Worm (Caenorhabditis elegans) whole organism, L3 larva: ENCODE results near the gene ctf-18.

Source experiments
- R02D3.7 ChIP-seq: fragments of 150-350 bp; optimal IDR thresholded peaks from 2 replicates; lab custom pipeline; 2014; ENCODE audit warnings: missing biosample characterization, missing genetic modification characterization
- ZK546.5 ChIP-seq: sonication (generic microtip); optimal IDR thresholded peaks from 2 replicates; lab custom pipeline; 2017; ENCODE audit warnings: missing biosample characterization, missing genetic modification characterization
- aly-2 ChIP-seq: fragments of 150-350 bp; optimal IDR thresholded peaks from 2 replicates; lab custom pipeline; 2014; ENCODE audit warnings: missing biosample characterization, missing genetic modification characterization
- ama-1 ChIP-seq: fragments of 150-350 bp; optimal IDR thresholded peaks from 2 replicates; lab custom pipeline; 2018
- ceh-16 ChIP-seq: sonication (generic microtip); optimal IDR thresholded peaks from 2 replicates; lab custom pipeline; 2017; ENCODE audit warnings: missing biosample characterization, missing genetic modification characterization
- ceh-28 ChIP-seq: fragments of 150-350 bp; optimal IDR thresholded peaks from 2 replicates; lab custom pipeline; 2014; ENCODE audit warnings: missing biosample characterization, missing genetic modification reagents, missing genetic modification characterization
- ceh-82 ChIP-seq: fragments of 150-350 bp; optimal IDR thresholded peaks from 2 replicates; lab custom pipeline; 2014; ENCODE audit warnings: missing biosample characterization, missing genetic modification characterization
- ceh-9 ChIP-seq: sonication (generic microtip); optimal IDR thresholded peaks from 2 replicates; lab custom pipeline; 2018; ENCODE audit warnings: missing biosample characterization, missing genetic modification characterization
- daf-12 ChIP-seq: fragments of 150-350 bp; optimal IDR thresholded peaks from 2 replicates; lab custom pipeline; 2014; ENCODE audit warnings: missing biosample characterization, missing genetic modification reagents, missing genetic modification characterization
- egl-27 ChIP-seq: sonication (generic microtip); optimal IDR thresholded peaks from 4 replicates; lab custom pipeline; 2017; ENCODE audit warnings: missing biosample characterization, missing genetic modification reagents, missing genetic modification characterization
- egl-5 ChIP-seq: fragments of 150-350 bp; optimal IDR thresholded peaks from 2 replicates; lab custom pipeline; 2017; ENCODE audit warnings: missing biosample characterization, missing genetic modification reagents, missing genetic modification characterization, inconsistent platforms
- elt-2 ChIP-seq: sonication (generic microtip); optimal IDR thresholded peaks from 2 replicates; lab custom pipeline; 2016; ENCODE audit warnings: missing genetic modification reagents, mild to moderate bottlenecking, missing genetic modification characterization, missing compliant biosample characterization
- elt-3 ChIP-seq, 3 experiments: fragments of 150-350 bp in 1 of 3; sonication (generic microtip) in 2 of 3; optimal IDR thresholded peaks; 2 replicates in 2 of 3; 4 replicates in 1 of 3; lab custom pipeline; 2014 to 2017; ENCODE audit warnings: missing biosample characterization in 3 of 3, missing genetic modification characterization in 3 of 3
- eor-1 ChIP-seq, 2 experiments: fragments of 150-350 bp; optimal IDR thresholded peaks; 2 replicates each; lab custom pipeline; 2014 to 2018; ENCODE audit warnings: missing biosample characterization in 2 of 2, missing genetic modification characterization in 2 of 2
- fkh-10 ChIP-seq: sonication (generic microtip); optimal IDR thresholded peaks from 2 replicates; lab custom pipeline; 2017; ENCODE audit warnings: missing biosample characterization, missing genetic modification reagents, missing genetic modification characterization
- fkh-2 ChIP-seq: fragments of 150-350 bp; optimal IDR thresholded peaks from 2 replicates; lab custom pipeline; 2014; ENCODE audit warnings: missing biosample characterization, missing genetic modification reagents, missing genetic modification characterization
- fos-1 ChIP-seq: fragments of 150-350 bp; optimal IDR thresholded peaks from 2 replicates; lab custom pipeline; 2014; ENCODE audit warnings: missing biosample characterization, missing genetic modification characterization
- jun-1 ChIP-seq: fragments of 150-350 bp; optimal IDR thresholded peaks from 2 replicates; lab custom pipeline; 2014; ENCODE audit warnings: missing biosample characterization, missing genetic modification reagents, missing genetic modification characterization
- lin-15B ChIP-seq: fragments of 150-350 bp; optimal IDR thresholded peaks from 2 replicates; lab custom pipeline; 2014; ENCODE audit warnings: missing biosample characterization, missing genetic modification characterization
- lin-39 ChIP-seq: fragments of 150-350 bp; optimal IDR thresholded peaks from 2 replicates; lab custom pipeline; 2018; ENCODE audit warnings: missing biosample characterization, missing genetic modification reagents, missing genetic modification characterization
- lsy-12 ChIP-seq: sonication (generic microtip); optimal IDR thresholded peaks from 2 replicates; lab custom pipeline; 2016; ENCODE audit warnings: mild to moderate bottlenecking, missing genetic modification characterization, missing compliant biosample characterization
- mml-1 ChIP-seq: fragments of 150-350 bp; sonication (generic microtip); optimal IDR thresholded peaks from 3 replicates; lab custom pipeline; 2014; ENCODE audit warnings: missing biosample characterization, missing genetic modification characterization
- nfya-1 ChIP-seq: sonication (generic microtip); optimal IDR thresholded peaks from 2 replicates; lab custom pipeline; 2017; ENCODE audit warnings: missing genetic modification characterization, mild to moderate bottlenecking, missing compliant biosample characterization, antibody characterized with exemption, moderate library complexity; ENCODE audit not compliant: insufficient read depth
- nhr-11 ChIP-seq: fragments of 150-350 bp; optimal IDR thresholded peaks from 2 replicates; lab custom pipeline; 2014; ENCODE audit warnings: missing biosample characterization, missing genetic modification characterization
- nhr-23 ChIP-seq: fragments of 150-350 bp; optimal IDR thresholded peaks from 2 replicates; lab custom pipeline; 2014; ENCODE audit warnings: missing biosample characterization, missing genetic modification reagents, missing genetic modification characterization
- nhr-237 ChIP-seq: fragments of 150-350 bp; optimal IDR thresholded peaks from 2 replicates; lab custom pipeline; 2014; ENCODE audit warnings: missing biosample characterization, missing genetic modification characterization
- nhr-25 ChIP-seq: sonication (generic microtip); optimal IDR thresholded peaks from 2 replicates; lab custom pipeline; 2017; ENCODE audit warnings: missing biosample characterization, missing genetic modification characterization
- nhr-28 ChIP-seq: fragments of 150-350 bp; optimal IDR thresholded peaks from 2 replicates; lab custom pipeline; 2014; ENCODE audit warnings: missing biosample characterization, missing genetic modification characterization
- nhr-43 ChIP-seq: sonication (generic microtip); optimal IDR thresholded peaks from 2 replicates; lab custom pipeline; 2016; ENCODE audit warnings: mild to moderate bottlenecking, missing genetic modification characterization, missing compliant biosample characterization; ENCODE audit not compliant: poor library complexity, severe bottlenecking
- nhr-77 ChIP-seq: fragments of 150-350 bp; optimal IDR thresholded peaks from 2 replicates; lab custom pipeline; 2014; ENCODE audit warnings: missing biosample characterization, missing genetic modification characterization
- pha-4 ChIP-seq: fragments of 150-350 bp; optimal IDR thresholded peaks from 2 replicates; lab custom pipeline; 2014; ENCODE audit warnings: missing biosample characterization, missing genetic modification reagents, missing genetic modification characterization
- pqm-1 ChIP-seq: fragments of 150-350 bp; optimal IDR thresholded peaks from 2 replicates; lab custom pipeline; 2017; ENCODE audit warnings: missing biosample characterization, missing genetic modification characterization, inconsistent platforms
- sea-2 ChIP-seq: fragments of 150-350 bp; sonication (generic microtip); optimal IDR thresholded peaks from 4 replicates; lab custom pipeline; 2014; ENCODE audit warnings: missing biosample characterization, missing genetic modification reagents, missing genetic modification characterization
- skn-1 ChIP-seq: fragments of 150-350 bp; optimal IDR thresholded peaks from 2 replicates; lab custom pipeline; 2014; ENCODE audit warnings: missing biosample characterization, missing genetic modification characterization
- snpc-4 ChIP-seq: fragments of 150-350 bp; optimal IDR thresholded peaks from 2 replicates; lab custom pipeline; 2014; ENCODE audit warnings: missing biosample characterization, missing genetic modification characterization
- unc-39 ChIP-seq: sonication (generic microtip); optimal IDR thresholded peaks from 4 replicates; lab custom pipeline; 2017; ENCODE audit warnings: missing biosample characterization, missing genetic modification characterization
- unc-62 ChIP-seq: fragments of 150-350 bp; sonication (generic microtip); optimal IDR thresholded peaks from 4 replicates; lab custom pipeline; 2014; ENCODE audit warnings: missing biosample characterization, missing genetic modification reagents, missing genetic modification characterization
- zag-1 ChIP-seq: fragments of 150-350 bp; optimal IDR thresholded peaks from 2 replicates; lab custom pipeline; 2014; ENCODE audit warnings: missing biosample characterization, missing genetic modification characterization

The ctf-18 gene

ce11 chrIV:10141930-10142505 lies 15.6 kb upstream of the ctf-18 start, which contains the start of the genes gst-2, gst-4 and dhs-12:
Gene gst-2 (minus strand): TSS chrIV:10142061.
Gene gst-4 (plus strand): TSS chrIV:10142225.
Gene dhs-12 (plus strand): TSS chrIV:10142455.
- TF ChIP-seq skn-1 (tag; lab: Kevin White, UChicago) (peak; percentile 43), nhr-11 (no peak)

- TF ChIP-seq eor-1 (tag; optimal IDR thresholded peaks at IDR 0.05; lab: Kevin White, UChicago) (no peak), pha-4 (tag; lab: Kevin White, UChicago) (peak; percentile 33), R02D3.7 (tag; lab: Kevin White, UChicago) (no peak), lin-15B (tag; lab: Kevin White, UChicago) (no peak), mml-1 (tag; lab: Kevin White, UChicago) (no peak), unc-39 (no peak), sea-2 (GFP tag; lab: Kevin White, UChicago) (no peak), nhr-237 (no peak)
Measured at ce11 chrIV:10140143-10140542, 13.7 kb upstream of the ctf-18 start, which contains the start of gene gst-3. Gene gst-3 (minus strand): TSS chrIV:10140243.

- no peak for TF ChIP-seq nhr-11
- no peak for TF ChIP-seq unc-62
- TF ChIP-seq elt-3 (tag; optimal IDR thresholded peaks at IDR 0.05; lab: Kevin White, UChicago): no peak
- TF ChIP-seq unc-39: no peak
- TF ChIP-seq daf-12 (tag; lab: Kevin White, UChicago): no peak
- no peak for TF ChIP-seq fkh-2 (tag; lab: Kevin White, UChicago)
- TF ChIP-seq mml-1 (tag; lab: Kevin White, UChicago): no peak
- no peak for TF ChIP-seq lin-15B (tag; lab: Kevin White, UChicago)
- TF ChIP-seq pqm-1 (tag; lab: Kevin White, UChicago): no peak
- TF ChIP-seq skn-1 (tag; lab: Kevin White, UChicago): no peak
- TF ChIP-seq lsy-12: no peak
- no peak for TF ChIP-seq ama-1 (lab: Kevin White, UChicago)
- no peak for TF ChIP-seq aly-2 (tag; lab: Kevin White, UChicago)
- TF ChIP-seq nhr-25: no peak
- TF ChIP-seq nhr-77 (tag; lab: Kevin White, UChicago): no peak
- no peak for TF ChIP-seq nhr-237
- no peak for TF ChIP-seq fkh-10 (GFP tag; lab: Kevin White, UChicago)
- no peak for TF ChIP-seq egl-27
- TF ChIP-seq, all 47 proteins: peak for 0
Measured at ce11 chrIV:10137804-10138203, 11.4 kb upstream of the ctf-18 start, which contains the start of gene K08F4.12. Gene K08F4.12 (plus strand): TSS chrIV:10138104.

ce11 chrIV:10135817-10136216 lies 9.4 kb upstream of the ctf-18 start, which contains the start of gene K08F4.5:
Gene K08F4.5 (minus strand): TSS chrIV:10135917.
- no peak for TF ChIP-seq nhr-23
- no peak for TF ChIP-seq unc-39
- no peak for TF ChIP-seq skn-1 (tag; lab: Kevin White, UChicago)
- TF ChIP-seq nhr-43 (tag; lab: Kevin White, UChicago): no peak
- TF ChIP-seq mml-1 (tag; lab: Kevin White, UChicago): no peak
- no peak for TF ChIP-seq nhr-237
- no peak for TF ChIP-seq lin-39 (tag; lab: Kevin White, UChicago)
- TF ChIP-seq ceh-16 (tag; lab: Kevin White, UChicago): no peak
- TF ChIP-seq egl-5 (tag; lab: Kevin White, UChicago): no peak
- TF ChIP-seq nhr-28: no peak
- no peak for TF ChIP-seq daf-12 (tag; lab: Kevin White, UChicago)
- TF ChIP-seq ceh-9 (tag; lab: Kevin White, UChicago): no peak
- no peak for TF ChIP-seq lin-15B (tag; lab: Kevin White, UChicago)
- TF ChIP-seq jun-1 (tag; lab: Kevin White, UChicago): no peak

ce11 chrIV:10129957-10130356 lies 3.5 kb upstream of the ctf-18 start, which contains the start of gene glt-3:
Gene glt-3 (plus strand): TSS chrIV:10130257.
- TF ChIP-seq sea-2 (GFP tag; lab: Kevin White, UChicago) (no peak), snpc-4 (no peak), nhr-25 (no peak)

- TF ChIP-seq ZK546.5 (peak; percentile 51), elt-2 (tag; lab: Kevin White, UChicago) (peak; percentile 46), nhr-43 (tag; lab: Kevin White, UChicago) (peak; percentile 28), snpc-4 (peak; percentile 42), pha-4 (tag; lab: Kevin White, UChicago) (peak; percentile 88), nhr-25 (peak; percentile 81), lin-39 (tag; lab: Kevin White, UChicago) (peak; percentile 77), fos-1 (tag; lab: Kevin White, UChicago) (no peak), pqm-1 (tag; lab: Kevin White, UChicago) (peak; percentile 28), fkh-10 (GFP tag; lab: Kevin White, UChicago) (no peak), R02D3.7 (tag; lab: Kevin White, UChicago) (peak; percentile 20), elt-3 (tag; optimal IDR thresholded peaks at IDR 0.05; lab: Kevin White, UChicago) (peak in 1 of 3 experiments; percentile 12), zag-1 (no peak), ceh-28 (tag; lab: Kevin White, UChicago) (no peak), egl-5 (tag; lab: Kevin White, UChicago) (peak; percentile 94), ceh-82 (tag; lab: Kevin White, UChicago) (peak; percentile 20), lin-15B (tag; lab: Kevin White, UChicago) (peak; percentile 94), ama-1 (lab: Kevin White, UChicago) (peak; percentile 23), nfya-1 (tag; lab: Kevin White, UChicago) (peak; percentile 90), ceh-16 (tag; lab: Kevin White, UChicago) (no peak), unc-39 (no peak)
Measured at ce11 chrIV:10128906-10129386, 2.5 kb upstream of the ctf-18 start, which contains the start of the genes gtbp-1 and K08F4.3. Gene gtbp-1 (minus strand): TSS chrIV:10128956. Gene K08F4.3 (plus strand): TSS chrIV:10129257.
